Worm (Caenorhabditis elegans): ENCODE measurements around the gene srh-236.
A peak's percentile ranks its signal among the peaks of the same experiment; 100 is the strongest.

srh-236 gene

DNA sequence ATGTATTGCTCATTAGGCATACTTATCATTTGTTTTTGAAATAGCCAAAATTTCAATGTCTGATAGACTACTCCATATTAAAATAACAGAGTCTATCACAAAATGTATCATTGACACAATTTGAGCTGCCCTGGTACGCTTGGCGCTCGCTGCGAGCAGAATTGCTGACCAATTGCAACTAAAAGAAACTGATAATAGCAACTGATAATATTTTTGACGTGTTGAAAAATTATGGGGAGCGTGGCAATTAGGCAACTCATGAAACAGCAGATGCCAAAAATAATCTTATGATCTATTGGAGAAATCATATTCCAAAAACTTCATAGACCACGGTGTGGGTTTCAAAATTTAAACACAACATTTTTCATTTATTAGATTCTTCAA is 29.4 kb upstream of the srh-236 start:
- TF ChIP-seq snpc-4 (tag; optimal IDR thresholded peaks at IDR 0.05) (no peak), lin-32 (GFP tag; optimal IDR thresholded peaks at IDR 0.05) (no peak), nhr-76 (tag; optimal IDR thresholded peaks at IDR 0.05) (no peak), hlh-1 (tag; optimal IDR thresholded peaks at IDR 0.05) (no peak), sptf-1 (tag; optimal IDR thresholded peaks at IDR 0.05) (no peak), unc-62 (GFP tag; optimal IDR thresholded peaks at IDR 0.05) (no peak), nhr-28 (tag; optimal IDR thresholded peaks at IDR 0.05) (no peak), ceh-83 (GFP tag; optimal IDR thresholded peaks at IDR 0.05) (no peak), ceh-39 (tag; optimal IDR thresholded peaks at IDR 0.05) (no peak), ceh-43 (GFP tag; optimal IDR thresholded peaks at IDR 0.05) (no peak), lin-13 (tag; optimal IDR thresholded peaks at IDR 0.05) (no peak), mls-2 (tag; optimal IDR thresholded peaks at IDR 0.05) (no peak), blmp-1 (tag; optimal IDR thresholded peaks at IDR 0.05) (no peak), cnd-1 (tag; optimal IDR thresholded peaks at IDR 0.05) (no peak), lsy-2 (tag; optimal IDR thresholded peaks at IDR 0.05) (no peak), unc-39 (tag; optimal IDR thresholded peaks at IDR 0.05) (no peak)

DNA sequence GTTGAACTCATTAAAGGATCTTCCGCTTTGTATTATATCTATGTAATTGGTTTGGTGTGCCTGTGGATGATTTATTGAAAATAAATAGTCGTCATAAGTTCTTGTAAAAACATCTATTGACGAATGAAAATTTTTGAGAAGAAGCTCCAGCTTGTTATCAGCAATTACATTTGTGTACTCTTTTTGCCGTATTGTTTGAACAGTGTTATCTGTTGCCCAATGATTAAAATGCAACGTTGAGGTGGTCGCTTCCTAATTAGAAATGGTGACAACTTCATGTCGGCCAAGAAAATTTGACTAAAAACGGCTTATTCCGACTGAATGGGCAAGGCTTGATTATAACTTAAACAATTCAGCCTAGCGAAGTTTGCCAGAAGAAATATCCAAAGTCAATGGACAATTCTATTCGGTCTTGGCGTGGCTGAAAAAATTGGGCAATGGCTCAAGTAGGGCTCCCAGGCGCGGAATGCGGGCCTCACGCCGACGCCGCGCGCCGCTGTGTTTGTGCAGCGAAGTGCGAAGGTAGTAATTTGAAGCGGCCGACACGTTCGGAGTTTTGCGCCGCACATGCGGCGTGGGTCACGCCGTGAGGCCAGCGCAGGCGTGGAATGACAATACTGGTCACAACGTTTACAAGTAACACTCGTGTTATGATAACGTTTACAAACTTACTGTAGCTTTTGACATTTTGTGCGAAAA is 28.9 kb upstream of the srh-236 start:
- no peak for TF ChIP-seq nhr-76 (tag; optimal IDR thresholded peaks at IDR 0.05)
- no peak for TF ChIP-seq unc-120 (tag; optimal IDR thresholded peaks at IDR 0.05; ENCODE audit: poor library complexity, severe bottlenecking)
- no peak for TF ChIP-seq snpc-4 (tag; optimal IDR thresholded peaks at IDR 0.05)
- no peak for TF ChIP-seq ces-1 (GFP tag; optimal IDR thresholded peaks at IDR 0.05)
- TF ChIP-seq mab-5 (tag; optimal IDR thresholded peaks at IDR 0.05) = no peak

DNA sequence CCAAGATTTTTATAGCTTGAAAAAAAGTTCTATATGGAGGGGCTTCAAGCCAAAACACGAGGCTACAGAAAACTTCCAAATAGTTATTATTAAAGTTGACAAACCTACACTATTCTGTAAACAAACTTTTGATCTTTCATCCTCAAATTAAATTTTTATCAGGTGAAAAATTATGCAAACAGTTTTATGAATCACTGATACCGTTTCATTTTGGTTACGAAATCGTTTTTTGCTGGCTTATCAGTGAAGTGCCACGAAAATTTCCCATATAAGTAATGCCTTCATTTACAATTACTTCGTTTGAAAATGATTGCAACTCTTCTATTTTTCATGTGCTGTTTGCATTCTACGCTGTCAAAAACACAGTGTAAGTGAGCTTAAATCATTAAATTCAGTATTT is 27.0 kb upstream of the srh-236 start, which contains the start of gene T19C9.8:
Gene T19C9.8, plus strand, starts transcription at position 299 of the 400 bp plus-strand sequence.
- TF ChIP-seq nhr-76 (tag; optimal IDR thresholded peaks at IDR 0.05) = no peak
- TF ChIP-seq blmp-1 (tag; optimal IDR thresholded peaks at IDR 0.05) = no peak
- no peak for TF ChIP-seq hlh-1 (tag; optimal IDR thresholded peaks at IDR 0.05)
- TF ChIP-seq unc-39 (tag; optimal IDR thresholded peaks at IDR 0.05) = no peak
- no peak for TF ChIP-seq lin-32 (GFP tag; optimal IDR thresholded peaks at IDR 0.05)
- TF ChIP-seq mep-1 (tag; optimal IDR thresholded peaks at IDR 0.05) = no peak
- TF ChIP-seq ztf-11 (tag; optimal IDR thresholded peaks at IDR 0.05) = no peak
- no peak for TF ChIP-seq zip-8 (tag; optimal IDR thresholded peaks at IDR 0.05)
- no peak for TF ChIP-seq elt-3 (tag; optimal IDR thresholded peaks at IDR 0.05)
- TF ChIP-seq nhr-237 (tag; optimal IDR thresholded peaks at IDR 0.05) = no peak
- TF ChIP-seq M03D4.4 (tag; optimal IDR thresholded peaks at IDR 0.05) = no peak
- no peak for TF ChIP-seq lsy-2 (tag; optimal IDR thresholded peaks at IDR 0.05)
- TF ChIP-seq nhr-2 (tag; optimal IDR thresholded peaks at IDR 0.05) = no peak
- TF ChIP-seq ces-1 (GFP tag; optimal IDR thresholded peaks at IDR 0.05) = no peak
- TF ChIP-seq cnd-1 (tag; optimal IDR thresholded peaks at IDR 0.05) = no peak
- no peak for TF ChIP-seq ceh-39 (tag; optimal IDR thresholded peaks at IDR 0.05)
- TF ChIP-seq snpc-4 (tag; optimal IDR thresholded peaks at IDR 0.05) = no peak
- TF ChIP-seq sem-2 (GFP tag; optimal IDR thresholded peaks at IDR 0.05) = no peak

DNA sequence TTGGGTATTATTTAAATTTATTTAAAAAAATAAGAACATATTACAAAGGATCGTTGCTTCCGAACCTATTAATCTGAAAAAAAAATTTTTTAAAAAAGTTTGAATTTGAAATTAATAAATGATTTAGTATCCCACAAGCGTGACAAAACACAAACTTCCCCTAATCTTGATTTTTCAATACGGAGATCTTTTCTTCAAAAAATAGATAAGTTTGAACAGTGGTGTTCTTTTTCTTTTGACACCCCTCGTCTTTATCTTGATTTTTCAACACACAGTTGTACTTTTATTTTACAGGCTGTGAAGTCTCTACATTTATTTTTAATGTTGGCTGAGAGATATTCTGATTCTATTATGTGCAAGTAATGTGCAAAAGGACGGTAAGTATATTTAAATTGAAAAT is 24.5 kb upstream of the srh-236 start, which contains the start of gene T19C9.10:
Gene T19C9.10, plus strand, starts transcription at position 248 of the 400 bp plus-strand sequence.
- TF ChIP-seq nhr-2 (tag; optimal IDR thresholded peaks at IDR 0.05) (no peak), elt-1 (tag; optimal IDR thresholded peaks at IDR 0.05; ENCODE audit: borderline replicate concordance, insufficient read depth) (peak; percentile 61)

DNA sequence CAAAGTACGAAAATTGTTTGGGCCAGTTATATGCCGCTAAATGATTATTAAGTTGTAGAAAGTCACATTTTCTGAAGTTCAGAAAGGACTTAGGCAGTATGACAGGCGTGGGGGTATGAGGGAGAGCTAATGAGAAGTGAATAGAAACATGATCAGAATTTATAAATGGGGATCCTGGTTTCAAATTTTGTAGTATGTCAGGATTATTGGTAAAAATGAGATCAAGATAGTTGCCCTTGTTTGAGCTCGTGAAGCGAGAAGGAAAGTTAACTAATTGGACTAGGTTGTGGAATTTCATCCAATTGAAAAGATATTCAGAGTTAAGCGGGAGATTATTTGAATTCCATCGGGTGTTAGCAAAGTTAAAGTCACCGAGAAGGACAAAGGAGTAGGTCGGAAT is 20.6 kb upstream of the srh-236 start:
- no peak for TF ChIP-seq nhr-28 (tag; optimal IDR thresholded peaks at IDR 0.05)
- TF ChIP-seq nhr-76 (tag; optimal IDR thresholded peaks at IDR 0.05) = no peak
- no peak for TF ChIP-seq blmp-1 (tag; optimal IDR thresholded peaks at IDR 0.05)
- no peak for TF ChIP-seq nhr-2 (tag; optimal IDR thresholded peaks at IDR 0.05)
- TF ChIP-seq ham-2 (GFP tag; optimal IDR thresholded peaks at IDR 0.05) = no peak
- TF ChIP-seq elt-3 (tag; optimal IDR thresholded peaks at IDR 0.05) = no peak
- no peak for TF ChIP-seq ceh-83 (GFP tag; optimal IDR thresholded peaks at IDR 0.05)

DNA sequence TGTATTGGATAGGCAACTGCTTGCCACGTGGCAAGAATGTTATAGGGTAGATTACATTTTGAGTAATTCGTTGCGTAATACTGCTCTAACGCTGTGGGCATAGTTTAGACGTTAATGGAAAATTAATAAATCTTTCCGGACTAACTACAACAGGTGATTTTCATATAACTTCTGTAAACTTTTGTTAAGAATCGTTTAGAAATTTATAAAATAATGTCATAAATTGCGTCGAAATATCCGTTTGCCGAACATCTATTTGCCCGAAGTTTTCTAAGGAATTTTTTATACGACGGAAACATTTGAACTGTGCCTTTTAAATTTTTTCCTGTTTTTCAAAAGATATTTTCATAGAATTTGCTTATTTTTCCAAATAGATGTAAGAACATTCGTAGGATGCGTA is 14.3 kb upstream of the srh-236 start, which contains the start of gene srh-112:
Gene srh-112, minus strand, starts transcription at position 101 of the 400 bp plus-strand sequence.
- TF ChIP-seq flh-1 (GFP tag; optimal IDR thresholded peaks at IDR 0.05) (no peak), zip-8 (tag; optimal IDR thresholded peaks at IDR 0.05) (no peak), nhr-12 (tag; optimal IDR thresholded peaks at IDR 0.05) (no peak), hlh-1 (tag; optimal IDR thresholded peaks at IDR 0.05) (no peak), tbx-8 (GFP tag; optimal IDR thresholded peaks at IDR 0.05) (no peak), nhr-2 (tag; optimal IDR thresholded peaks at IDR 0.05) (no peak), nhr-76 (tag; optimal IDR thresholded peaks at IDR 0.05) (no peak), lin-13 (tag; optimal IDR thresholded peaks at IDR 0.05) (no peak)
